Worm (Caenorhabditis elegans) whole organism, young adult: ENCODE results near the gene prx-2.

Experiments
- F55B11.4 ChIP-seq: sonication (generic microtip); optimal IDR thresholded peaks from 2 replicates; lab custom pipeline; 2016; ENCODE audit warnings: missing compliant biosample characterization, missing genetic modification characterization, borderline replicate concordance; ENCODE audit not compliant: insufficient read depth
- ama-1 ChIP-seq, 3 experiments: fragments of 150-350 bp in 1 of 3; sonication (generic microtip) in 2 of 3; optimal IDR thresholded peaks; 2 replicates each; lab custom pipeline; 2014 to 2018; ENCODE audit warnings: missing biosample characterization in 2 of 3, missing genetic modification characterization in 2 of 3, missing genetic modification reagents in 2 of 3
- bed-2 ChIP-seq: fragments of 200-800 bp; sonication (Bioruptor generic); IDR thresholded peaks from 2 replicates; pipeline ENCODE4 v1.3.6; 2022; ENCODE audit warnings: missing genetic modification reagents, missing genetic modification characterization, missing compliant biosample characterization
- ceh-58 ChIP-seq: fragments of 200-800 bp; sonication (Bioruptor generic); IDR thresholded peaks from 2 replicates; pipeline ENCODE4 v1.3.6; 2022; ENCODE audit warnings: missing genetic modification characterization, missing compliant biosample characterization
- ceh-79 ChIP-seq: sonication (generic microtip); optimal IDR thresholded peaks from 2 replicates; lab custom pipeline; 2017; ENCODE audit warnings: mild to moderate bottlenecking, missing genetic modification characterization, missing compliant biosample characterization
- egl-18 ChIP-seq: fragments of 200-800 bp; sonication (Bioruptor generic); IDR thresholded peaks from 2 replicates; pipeline ENCODE4 v1.3.6; 2022; ENCODE audit warnings: missing genetic modification reagents, missing genetic modification characterization, missing compliant biosample characterization
- him-1 ChIP-seq: sonication (generic microtip); optimal IDR thresholded peaks from 2 replicates; lab custom pipeline; 2016; ENCODE audit warnings: missing genotype, missing genetic modification reagents, missing genetic modification characterization, missing compliant biosample characterization
- hmg-1.2 ChIP-seq: fragments of 200-800 bp; sonication (Bioruptor generic); IDR thresholded peaks from 2 replicates; pipeline ENCODE4 v1.3.6; 2022; ENCODE audit warnings: missing genetic modification reagents, missing genetic modification characterization, missing compliant biosample characterization
- lag-1 ChIP-seq: fragments of 200-800 bp; sonication (Bioruptor generic); IDR thresholded peaks from 2 replicates; pipeline ENCODE4 v1.3.6; 2022; ENCODE audit warnings: missing genetic modification reagents, missing genetic modification characterization, missing compliant biosample characterization
- lin-26 ChIP-seq: fragments of 200-800 bp; sonication (Bioruptor generic); IDR thresholded peaks from 2 replicates; pipeline ENCODE4 v1.3.6; 2022; ENCODE audit warnings: missing genetic modification reagents, missing genetic modification characterization, missing compliant biosample characterization
- madf-3 ChIP-seq: fragments of 200-800 bp; sonication (Bioruptor generic); IDR thresholded peaks from 2 replicates; pipeline ENCODE4 v1.3.6; 2022; ENCODE audit warnings: missing genetic modification reagents, missing genetic modification characterization, missing compliant biosample characterization
- snpc-4 ChIP-seq, 5 experiments: fragments of 150-350 bp in 1 of 5; sonication (generic microtip) in 4 of 5; optimal IDR thresholded peaks; 2 replicates each; lab custom pipeline; 2014 to 2018; ENCODE audit warnings: missing genetic modification characterization in 5 of 5, missing biosample characterization in 3 of 5, antibody characterized with exemption in 2 of 5, mild to moderate bottlenecking in 2 of 5, missing compliant biosample characterization in 2 of 5, missing genotype in 2 of 5, moderate library complexity in 2 of 5, missing genetic modification reagents in 1 of 5
- unc-62 ChIP-seq: fragments of 150-350 bp; optimal IDR thresholded peaks from 2 replicates; lab custom pipeline; 2014; ENCODE audit warnings: missing biosample characterization, missing genetic modification reagents, missing genetic modification characterization
- ztf-26 ChIP-seq: sonication (generic microtip); optimal IDR thresholded peaks from 2 replicates; lab custom pipeline; 2017; ENCODE audit warnings: missing genetic modification characterization, missing compliant biosample characterization

DNA sequence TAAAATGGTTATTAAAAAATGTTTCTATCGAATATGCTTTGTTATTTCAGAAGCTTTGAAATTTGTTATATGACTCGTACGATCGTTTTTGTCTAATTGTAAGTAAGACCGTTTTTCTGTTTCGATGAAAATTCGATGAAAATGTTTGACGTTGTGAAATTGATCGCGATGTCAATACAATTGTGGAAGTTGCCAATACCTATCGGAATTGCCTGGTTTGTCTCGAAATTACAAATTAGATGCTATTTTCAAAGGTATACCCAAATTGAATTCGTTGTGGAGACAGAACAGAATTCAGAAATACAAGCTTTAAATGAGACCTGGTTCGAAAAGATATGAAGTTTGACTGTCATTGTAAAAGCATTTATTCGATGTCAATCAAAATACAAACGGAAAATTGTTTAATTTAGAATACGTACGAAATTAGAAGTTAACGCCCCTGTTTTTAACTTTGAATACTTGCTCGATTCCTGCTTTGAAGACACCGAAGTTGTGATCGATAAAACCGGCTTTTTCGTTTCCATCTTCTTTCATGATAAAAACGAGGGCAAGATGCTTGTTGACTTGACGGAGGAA, 40.6 kb upstream of the prx-2 start:
- no peak for TF ChIP-seq snpc-4 (GFP tag; optimal IDR thresholded peaks at IDR 0.05; lab: Kevin White, UChicago)
- peak in 1 of 4 experiments; percentile 49 for TF ChIP-seq snpc-4 (tag; optimal IDR thresholded peaks at IDR 0.05; lab: Kevin White, UChicago)
- no peak for TF ChIP-seq lag-1 (GFP tag; lab: Robert Waterston, UW)
- no peak for TF ChIP-seq F55B11.4 (tag; lab: Kevin White, UChicago)
- no peak for TF ChIP-seq unc-62 (GFP tag; lab: Kevin White, UChicago)
- TF ChIP-seq ceh-79 (tag; lab: Kevin White, UChicago), result no peak
- TF ChIP-seq ama-1 (optimal IDR thresholded peaks at IDR 0.05; lab: Kevin White, UChicago), result no peak
- TF ChIP-seq ama-1 (GFP tag; optimal IDR thresholded peaks at IDR 0.05; lab: Kevin White, UChicago), result no peak
- no peak for TF ChIP-seq ceh-58
- no peak for TF ChIP-seq lin-26 (GFP tag; lab: Robert Waterston, UW)
- TF ChIP-seq bed-2, result no peak
- TF ChIP-seq him-1 (tag; lab: Kevin White, UChicago), result peak; percentile 30
- TF ChIP-seq hmg-1.2 (GFP tag; lab: Robert Waterston, UW), result no peak
- 0 out of 2 replicates have a peak, but pooled peaks have one; percentile 66 for TF ChIP-seq madf-3
- TF ChIP-seq ztf-26 (tag; lab: Kevin White, UChicago), result no peak
- TF ChIP-seq egl-18 (GFP tag; lab: Robert Waterston, UW), result no peak
